Worm (Caenorhabditis elegans) whole organism, mixed stage, embryonic: ENCODE data around the gene W03F9.9.

Experiments used
- M03D4.4 ChIP-seq: sonication (generic microtip); optimal IDR thresholded peaks from 2 replicates; lab custom pipeline; 2017; ENCODE audit warnings: mild to moderate bottlenecking, missing genetic modification characterization, missing compliant biosample characterization
- bed-3 ChIP-seq: fragments of 200-800 bp; sonication (Bioruptor generic); optimal IDR thresholded peaks from 3 replicates; lab custom pipeline; 2018; ENCODE audit warnings: mild to moderate bottlenecking, missing genetic modification characterization, moderate library complexity, missing compliant biosample characterization
- blmp-1 ChIP-seq: fragments of 150-350 bp; optimal IDR thresholded peaks from 2 replicates; lab custom pipeline; 2014; ENCODE audit warnings: missing biosample characterization, missing genetic modification characterization
- ceh-39 ChIP-seq: fragments of 150-350 bp; optimal IDR thresholded peaks from 2 replicates; lab custom pipeline; 2014; ENCODE audit warnings: missing biosample characterization, missing genetic modification characterization
- ceh-43 ChIP-seq: fragments of 200-800 bp; sonication (Bioruptor generic); optimal IDR thresholded peaks from 2 replicates; lab custom pipeline; 2018; ENCODE audit warnings: mild to moderate bottlenecking, missing genetic modification characterization, moderate library complexity, missing compliant biosample characterization
- ceh-83 ChIP-seq: fragments of 200-800 bp; sonication (Bioruptor generic); optimal IDR thresholded peaks from 2 replicates; lab custom pipeline; 2018; ENCODE audit warnings: mild to moderate bottlenecking, missing genetic modification characterization, missing compliant biosample characterization
- ces-1 ChIP-seq: fragments of 150-350 bp; optimal IDR thresholded peaks from 2 replicates; lab custom pipeline; 2014; ENCODE audit warnings: missing biosample characterization, missing genetic modification reagents, missing genetic modification characterization
- cnd-1 ChIP-seq: fragments of 200-800 bp; sonication (Bioruptor generic); optimal IDR thresholded peaks from 2 replicates; lab custom pipeline; 2018; ENCODE audit warnings: mild to moderate bottlenecking, missing genetic modification characterization, missing compliant biosample characterization
- drap-1 ChIP-seq: fragments of 200-800 bp; sonication (Bioruptor generic); optimal IDR thresholded peaks from 3 replicates; lab custom pipeline; 2018; ENCODE audit warnings: mild to moderate bottlenecking, missing genetic modification characterization, missing compliant biosample characterization
- elt-1 ChIP-seq: sonication (generic microtip); optimal IDR thresholded peaks from 2 replicates; lab custom pipeline; 2017; ENCODE audit warnings: missing genetic modification characterization, mild to moderate bottlenecking, missing compliant biosample characterization, antibody characterized with exemption, moderate library complexity, borderline replicate concordance; ENCODE audit not compliant: insufficient read depth
- elt-3 ChIP-seq: fragments of 150-350 bp; optimal IDR thresholded peaks from 2 replicates; lab custom pipeline; 2014; ENCODE audit warnings: missing biosample characterization, missing genetic modification characterization
- flh-1 ChIP-seq: fragments of 200-800 bp; sonication (Bioruptor generic); optimal IDR thresholded peaks from 2 replicates; lab custom pipeline; 2018; ENCODE audit warnings: mild to moderate bottlenecking, missing genetic modification characterization, moderate library complexity, missing compliant biosample characterization
- ham-2 ChIP-seq: fragments of 200-800 bp; sonication (Bioruptor generic); optimal IDR thresholded peaks from 2 replicates; lab custom pipeline; 2018; ENCODE audit warnings: mild to moderate bottlenecking, missing genetic modification characterization, missing compliant biosample characterization
- hlh-1 ChIP-seq: fragments of 150-350 bp; optimal IDR thresholded peaks from 2 replicates; lab custom pipeline; 2014; ENCODE audit warnings: missing biosample characterization, missing genetic modification reagents, missing genetic modification characterization
- lin-13 ChIP-seq: fragments of 150-350 bp; optimal IDR thresholded peaks from 2 replicates; lab custom pipeline; 2014; ENCODE audit warnings: missing biosample characterization, missing genetic modification characterization
- lin-32 ChIP-seq: fragments of 200-800 bp; sonication (Bioruptor generic); optimal IDR thresholded peaks from 2 replicates; lab custom pipeline; 2018; ENCODE audit warnings: mild to moderate bottlenecking, missing genetic modification characterization, missing compliant biosample characterization
- lsy-2 ChIP-seq: fragments of 150-350 bp; optimal IDR thresholded peaks from 2 replicates; lab custom pipeline; 2014; ENCODE audit warnings: missing biosample characterization, missing genetic modification characterization
- mab-5 ChIP-seq: fragments of 150-350 bp; optimal IDR thresholded peaks from 2 replicates; lab custom pipeline; 2014; ENCODE audit warnings: missing biosample characterization, missing genetic modification characterization
- mep-1 ChIP-seq: fragments of 150-350 bp; optimal IDR thresholded peaks from 2 replicates; lab custom pipeline; 2017; ENCODE audit warnings: missing biosample characterization, missing genetic modification reagents, missing genetic modification characterization, inconsistent platforms
- mls-2 ChIP-seq: sonication (generic microtip); optimal IDR thresholded peaks from 2 replicates; lab custom pipeline; 2016; ENCODE audit warnings: mild to moderate bottlenecking, missing genetic modification characterization, moderate library complexity, missing compliant biosample characterization
- nhr-12 ChIP-seq: fragments of 150-350 bp; optimal IDR thresholded peaks from 2 replicates; lab custom pipeline; 2014; ENCODE audit warnings: missing biosample characterization, missing genetic modification characterization
- nhr-2 ChIP-seq: fragments of 150-350 bp; optimal IDR thresholded peaks from 2 replicates; lab custom pipeline; 2014; ENCODE audit warnings: missing biosample characterization, missing genetic modification characterization
- nhr-237 ChIP-seq: fragments of 150-350 bp; optimal IDR thresholded peaks from 2 replicates; lab custom pipeline; 2014; ENCODE audit warnings: missing biosample characterization, missing genetic modification characterization
- nhr-28 ChIP-seq: fragments of 150-350 bp; optimal IDR thresholded peaks from 2 replicates; lab custom pipeline; 2014; ENCODE audit warnings: missing biosample characterization, missing genetic modification characterization
- nhr-76 ChIP-seq: sonication (generic microtip); optimal IDR thresholded peaks from 2 replicates; lab custom pipeline; 2017; ENCODE audit warnings: missing biosample characterization, missing genetic modification characterization
- pha-4 ChIP-seq: fragments of 150-350 bp; optimal IDR thresholded peaks from 2 replicates; lab custom pipeline; 2018; ENCODE audit warnings: missing biosample characterization, missing genetic modification reagents, missing genetic modification characterization
- sem-2 ChIP-seq: fragments of 200-800 bp; sonication (Bioruptor generic); optimal IDR thresholded peaks from 2 replicates; lab custom pipeline; 2018; ENCODE audit warnings: mild to moderate bottlenecking, missing genetic modification characterization, missing compliant biosample characterization
- snpc-4 ChIP-seq: fragments of 150-350 bp; optimal IDR thresholded peaks from 2 replicates; lab custom pipeline; 2014; ENCODE audit warnings: missing biosample characterization, missing genetic modification characterization
- sptf-1 ChIP-seq: sonication (generic microtip); optimal IDR thresholded peaks from 2 replicates; lab custom pipeline; 2017; ENCODE audit warnings: mild to moderate bottlenecking, missing genetic modification characterization, moderate library complexity, missing compliant biosample characterization
- tbx-8 ChIP-seq: fragments of 200-800 bp; sonication (Bioruptor generic); optimal IDR thresholded peaks from 2 replicates; lab custom pipeline; 2018; ENCODE audit warnings: mild to moderate bottlenecking, missing genetic modification characterization, moderate library complexity, missing compliant biosample characterization
- unc-120 ChIP-seq: sonication (generic microtip); optimal IDR thresholded peaks from 2 replicates; lab custom pipeline; 2017; ENCODE audit warnings: missing genetic modification characterization, missing compliant biosample characterization; ENCODE audit not compliant: poor library complexity, severe bottlenecking
- unc-39 ChIP-seq: fragments of 150-350 bp; optimal IDR thresholded peaks from 2 replicates; lab custom pipeline; 2014; ENCODE audit warnings: missing biosample characterization, missing genetic modification characterization
- unc-62 ChIP-seq: fragments of 150-350 bp; optimal IDR thresholded peaks from 2 replicates; lab custom pipeline; 2014; ENCODE audit warnings: missing biosample characterization, missing genetic modification reagents, missing genetic modification characterization
- zip-8 ChIP-seq: fragments of 150-350 bp; optimal IDR thresholded peaks from 2 replicates; lab custom pipeline; 2014; ENCODE audit warnings: missing biosample characterization, missing genetic modification characterization
- ztf-11 ChIP-seq: fragments of 150-350 bp; optimal IDR thresholded peaks from 2 replicates; lab custom pipeline; 2014; ENCODE audit warnings: missing biosample characterization, missing genetic modification characterization

The W03F9.9 gene

DNA sequence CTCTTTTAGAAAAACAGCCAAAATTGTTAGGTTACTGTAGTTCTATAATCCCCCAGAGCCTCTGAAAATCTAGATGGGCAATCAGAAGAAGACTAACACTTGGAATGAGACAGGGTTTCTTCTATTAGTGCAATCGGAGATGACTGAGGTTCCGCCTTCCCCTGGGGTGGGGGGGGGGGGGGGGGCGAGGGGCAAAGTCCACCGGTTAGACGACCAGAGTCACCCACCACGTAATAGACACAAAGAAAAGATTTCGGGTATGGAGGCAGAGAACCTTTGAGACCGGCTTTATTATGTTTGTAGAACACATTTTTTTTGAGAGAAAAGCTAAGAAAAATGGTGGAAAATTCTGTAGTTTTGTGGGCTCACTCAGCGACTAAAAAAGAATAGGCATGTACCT is 13.5 kb downstream of the W03F9.9 start:
- TF ChIP-seq pha-4 (tag; lab: Kevin White, UChicago) (no peak), mep-1 (tag; lab: Kevin White, UChicago) (no peak), sptf-1 (tag; lab: Kevin White, UChicago) (peak; percentile 54), zip-8 (tag; lab: Kevin White, UChicago) (no peak), nhr-237 (tag; lab: Kevin White, UChicago) (peak; percentile 14), elt-3 (no peak), ceh-83 (GFP tag; lab: Kevin White, UChicago) (no peak), M03D4.4 (tag; lab: Kevin White, UChicago) (peak; percentile 25), nhr-28 (no peak), lsy-2 (no peak), unc-39 (tag; lab: Kevin White, UChicago) (no peak)

DNA sequence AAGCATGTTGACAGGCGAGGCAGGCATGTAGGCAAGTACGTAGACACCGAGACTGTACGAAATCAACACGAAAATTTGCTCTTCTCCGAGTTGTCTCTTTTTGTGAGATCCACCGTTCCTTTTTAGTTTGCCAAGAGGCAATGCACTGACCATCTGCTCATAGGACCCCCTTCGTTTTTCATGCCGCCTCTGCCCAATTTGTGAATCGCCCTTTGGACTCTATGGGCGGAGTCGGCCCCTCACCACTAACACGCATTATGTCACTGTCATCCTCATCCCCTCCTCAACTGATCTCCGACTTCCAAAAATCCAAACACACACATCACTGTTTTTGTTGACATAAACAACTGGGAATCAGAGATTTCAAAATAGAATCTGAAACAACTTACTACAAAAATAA is 15.2 kb downstream of the W03F9.9 start:
- TF ChIP-seq ztf-11 (tag; lab: Kevin White, UChicago) (peak; percentile 6), sem-2 (GFP tag; lab: Kevin White, UChicago) (no peak), unc-62 (GFP tag; lab: Kevin White, UChicago) (no peak), elt-1 (no peak), cnd-1 (tag; lab: Kevin White, UChicago) (peak; percentile 84)

DNA sequence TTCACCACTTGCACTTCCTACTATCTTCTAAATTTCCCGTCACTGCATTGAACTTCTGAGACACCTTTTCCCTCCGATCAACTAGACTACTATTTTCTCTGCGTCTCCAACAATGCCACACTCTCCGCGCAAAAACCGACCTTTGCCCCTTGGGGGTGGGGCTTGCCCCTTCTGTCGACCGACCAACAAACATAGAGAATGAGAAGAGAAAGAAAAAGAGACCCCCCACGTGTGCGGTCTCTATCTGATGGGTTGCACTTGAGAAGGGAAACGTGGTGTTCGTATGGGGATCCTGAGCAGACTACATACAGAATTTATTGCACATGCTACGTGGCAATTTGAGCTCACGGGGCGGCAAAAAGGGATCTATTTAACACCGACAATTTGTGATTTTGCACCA is 16.5 kb downstream of the W03F9.9 start:
- no peak for TF ChIP-seq ceh-39 (tag; lab: Kevin White, UChicago)
- TF ChIP-seq lsy-2, result no peak
- TF ChIP-seq nhr-237 (tag; lab: Kevin White, UChicago), result no peak
- no peak for TF ChIP-seq zip-8 (tag; lab: Kevin White, UChicago)
- TF ChIP-seq sem-2 (GFP tag; lab: Kevin White, UChicago), result no peak
- peak; percentile 19 for TF ChIP-seq cnd-1 (tag; lab: Kevin White, UChicago)
- TF ChIP-seq tbx-8 (GFP tag; lab: Kevin White, UChicago), result no peak
- no peak for TF ChIP-seq ham-2 (GFP tag; lab: Kevin White, UChicago)
- no peak for TF ChIP-seq nhr-12
- no peak for TF ChIP-seq lin-13 (tag; lab: Kevin White, UChicago)
- peak; percentile 61 for TF ChIP-seq hlh-1 (tag; lab: Kevin White, UChicago)
- no peak for TF ChIP-seq unc-39 (tag; lab: Kevin White, UChicago)
- no peak for TF ChIP-seq ces-1
- no peak for TF ChIP-seq mab-5 (tag; lab: Kevin White, UChicago)
- TF ChIP-seq unc-120 (tag; lab: Kevin White, UChicago), result peak; percentile 89
- no peak for TF ChIP-seq flh-1 (GFP tag; lab: Kevin White, UChicago)
- no peak for TF ChIP-seq elt-3
- no peak for TF ChIP-seq blmp-1 (tag; lab: Kevin White, UChicago)
- TF ChIP-seq unc-62 (GFP tag; lab: Kevin White, UChicago), result peak; percentile 43
- peak; percentile 26 for TF ChIP-seq drap-1
- no peak for TF ChIP-seq pha-4 (tag; lab: Kevin White, UChicago)
- TF ChIP-seq bed-3, result no peak
- TF ChIP-seq mls-2 (tag; lab: Kevin White, UChicago), result peak; percentile 28
- TF ChIP-seq ztf-11 (tag; lab: Kevin White, UChicago), result no peak
- TF ChIP-seq nhr-2 (tag; lab: Kevin White, UChicago), result peak; percentile 72
- TF ChIP-seq ceh-43 (GFP tag; lab: Kevin White, UChicago), result no peak
- TF ChIP-seq M03D4.4 (tag; lab: Kevin White, UChicago), result peak; percentile 50
- TF ChIP-seq mep-1 (tag; lab: Kevin White, UChicago), result peak; percentile 55
- TF ChIP-seq lin-32, result no peak
- no peak for TF ChIP-seq ceh-83 (GFP tag; lab: Kevin White, UChicago)
- TF ChIP-seq snpc-4, result no peak
- no peak for TF ChIP-seq nhr-76 (tag; lab: Kevin White, UChicago)
- TF ChIP-seq elt-1, result no peak
- peak; percentile 53 for TF ChIP-seq sptf-1 (tag; lab: Kevin White, UChicago)
- no peak for TF ChIP-seq nhr-28
